Fruit fly (Drosophila melanogaster) whole organism, wandering third instar larva: Measurements from ENCODE around the gene CG3527.

Source experiments
- Abd-B ChIP-seq: fragments of >200 bp; optimal IDR thresholded peaks from 2 replicates; lab custom pipeline; 2017; ENCODE audit warnings: missing biosample characterization, missing genetic modification characterization
- CG32264 ChIP-seq: fragments of 200-800 bp; sonication (Bioruptor generic); optimal IDR thresholded peaks from 2 replicates; lab custom pipeline; 2016; ENCODE audit warnings: missing biosample characterization, missing genetic modification characterization
- CG9705 ChIP-seq: fragments of 200-800 bp; sonication (Bioruptor generic); optimal IDR thresholded peaks from 2 replicates; lab custom pipeline; 2018; ENCODE audit warnings: missing biosample characterization, mild to moderate bottlenecking, missing genetic modification characterization
- CrebA ChIP-seq: fragments of 200-800 bp; sonication (Bioruptor generic); optimal IDR thresholded peaks from 2 replicates; lab custom pipeline; 2016; ENCODE audit warnings: missing biosample characterization, mild to moderate bottlenecking, missing genetic modification characterization, borderline replicate concordance
- Dfd ChIP-seq: fragments of >200 bp; optimal IDR thresholded peaks from 2 replicates; lab custom pipeline; 2017; ENCODE audit warnings: missing biosample characterization, missing genetic modification characterization
- Dif ChIP-seq: fragments of 200-275, 200-300 bp; sonication (Bioruptor generic); optimal IDR thresholded peaks from 2 replicates; lab custom pipeline; 2018; ENCODE audit warnings: missing biosample characterization, missing genetic modification characterization; ENCODE audit not compliant: partially characterized antibody
- GATAd ChIP-seq: sonication (Bioruptor generic); optimal IDR thresholded peaks from 2 replicates; lab custom pipeline; 2016; ENCODE audit warnings: missing biosample characterization, missing genetic modification characterization
- HLH106 ChIP-seq: fragments of 200-800 bp; optimal IDR thresholded peaks from 3 replicates; lab custom pipeline; 2019; ENCODE audit warnings: missing biosample characterization, mild to moderate bottlenecking, missing genetic modification characterization, moderate library complexity
- Hnf4 ChIP-seq: fragments of 200-800 bp; sonication (Bioruptor generic); optimal IDR thresholded peaks from 2 replicates; lab custom pipeline; 2016; ENCODE audit warnings: missing biosample characterization, mild to moderate bottlenecking, missing genetic modification characterization
- Hr78 ChIP-seq: fragments of >200 bp; optimal IDR thresholded peaks from 2 replicates; lab custom pipeline; 2017; ENCODE audit warnings: missing biosample characterization, missing genetic modification characterization
- Hr83 ChIP-seq: fragments of 200-300 bp; sonication (Bioruptor generic); optimal IDR thresholded peaks from 2 replicates; lab custom pipeline; 2016; ENCODE audit warnings: missing biosample characterization, mild to moderate bottlenecking, missing genetic modification characterization, moderate library complexity; ENCODE audit not compliant: poor library complexity, severe bottlenecking
- Jra ChIP-seq: sonication (Bioruptor generic); optimal IDR thresholded peaks from 2 replicates; lab custom pipeline; 2016; ENCODE audit warnings: missing biosample characterization, missing genetic modification characterization
- Mio ChIP-seq: sonication (Bioruptor generic); optimal IDR thresholded peaks from 2 replicates; lab custom pipeline; 2016; ENCODE audit warnings: missing biosample characterization, missing genetic modification characterization
- Myc ChIP-seq: fragments of >200 bp; optimal IDR thresholded peaks from 2 replicates; lab custom pipeline; 2017
- N ChIP-seq: fragments of >200 bp; optimal IDR thresholded peaks from 2 replicates; lab custom pipeline; 2018; ENCODE audit warnings: missing biosample characterization, missing external identifiers, missing genetic modification characterization
- OdsH ChIP-seq: fragments of 200-800 bp; sonication (Bioruptor generic); optimal IDR thresholded peaks from 2 replicates; lab custom pipeline; 2016; ENCODE audit warnings: missing biosample characterization, mild to moderate bottlenecking, missing genetic modification characterization
- Rel ChIP-seq, 2 experiments: fragments of 200-800 bp; sonication (Bioruptor generic) in 1 of 2; optimal IDR thresholded peaks; 2 replicates in 1 of 2; 3 replicates in 1 of 2; lab custom pipeline; 2016 to 2019; ENCODE audit warnings: mild to moderate bottlenecking in 2 of 2, missing biosample characterization in 2 of 2, missing genetic modification characterization in 2 of 2, moderate library complexity in 1 of 2
- Sp1 ChIP-seq: fragments of 200-800 bp; sonication (Bioruptor generic); optimal IDR thresholded peaks from 3 replicates; lab custom pipeline; 2019; ENCODE audit warnings: missing biosample characterization, mild to moderate bottlenecking, missing genetic modification characterization, moderate library complexity
- Vsx2 ChIP-seq: fragments of 200-300, 225-300 bp; sonication (Bioruptor generic); optimal IDR thresholded peaks from 2 replicates; lab custom pipeline; 2018; ENCODE audit warnings: missing biosample characterization, missing genetic modification characterization; ENCODE audit not compliant: partially characterized antibody
- br ChIP-seq: fragments of 200-800 bp; sonication (Bioruptor generic); optimal IDR thresholded peaks from 2 replicates; lab custom pipeline; 2016; ENCODE audit warnings: missing biosample characterization, missing genetic modification characterization
- brk ChIP-seq: fragments of 200-800 bp; sonication (Bioruptor generic); optimal IDR thresholded peaks from 2 replicates; lab custom pipeline; 2016; ENCODE audit warnings: missing biosample characterization, mild to moderate bottlenecking, missing genetic modification characterization
- dl ChIP-seq, 2 experiments: fragments of 175-275, 200-275 bp in 1 of 2; fragments of 200-275 bp in 1 of 2; sonication (Bioruptor generic); optimal IDR thresholded peaks; lab custom pipeline; 2018; ENCODE audit warnings: mild to moderate bottlenecking in 2 of 2, missing biosample characterization in 2 of 2, missing genetic modification characterization in 2 of 2, moderate library complexity in 2 of 2; ENCODE audit not compliant: partially characterized antibody in 2 of 2, insufficient read depth in 1 of 2
- dmrt93B ChIP-seq: fragments of 200-800 bp; sonication (Bioruptor generic); optimal IDR thresholded peaks from 2 replicates; lab custom pipeline; 2018; ENCODE audit warnings: missing biosample characterization, mild to moderate bottlenecking, missing genetic modification characterization
- dsf ChIP-seq: sonication (Bioruptor generic); optimal IDR thresholded peaks from 2 replicates; lab custom pipeline; 2016; ENCODE audit warnings: missing biosample characterization, missing genetic modification characterization, borderline replicate concordance
- ey ChIP-seq: fragments of 200-800 bp; sonication (Bioruptor generic); optimal IDR thresholded peaks from 2 replicates; lab custom pipeline; 2016; ENCODE audit warnings: missing biosample characterization, missing genetic modification characterization
- foxo ChIP-seq, 2 experiments: fragments of 200-800 bp; sonication (Bioruptor generic); optimal IDR thresholded peaks; 2 replicates in 1 of 2; 3 replicates in 1 of 2; lab custom pipeline; 2016 to 2017; ENCODE audit warnings: missing biosample characterization in 2 of 2, missing genetic modification characterization in 2 of 2
- fru ChIP-seq: fragments of 200-800 bp; sonication (Bioruptor generic); optimal IDR thresholded peaks from 3 replicates; lab custom pipeline; 2016; ENCODE audit warnings: missing biosample characterization, mild to moderate bottlenecking, missing genetic modification characterization
- h ChIP-seq: fragments of 200-800 bp; sonication (Bioruptor generic); optimal IDR thresholded peaks from 3 replicates; lab custom pipeline; 2016; ENCODE audit warnings: missing biosample characterization, mild to moderate bottlenecking, missing genetic modification characterization
- jim ChIP-seq: fragments of 175-275, 200-325 bp; sonication (Bioruptor generic); optimal IDR thresholded peaks from 2 replicates; lab custom pipeline; 2016; ENCODE audit warnings: missing biosample characterization, mild to moderate bottlenecking, missing genetic modification characterization
- lola ChIP-seq: fragments of >200 bp; optimal IDR thresholded peaks from 2 replicates; lab custom pipeline; 2017; ENCODE audit warnings: missing biosample characterization, missing genetic modification characterization
- pan ChIP-seq: fragments of >200 bp; optimal IDR thresholded peaks from 2 replicates; lab custom pipeline; 2017
- psq ChIP-seq: fragments of 200-800 bp; sonication (Bioruptor generic); optimal IDR thresholded peaks from 3 replicates; lab custom pipeline; 2017; ENCODE audit warnings: missing biosample characterization, mild to moderate bottlenecking, missing genetic modification characterization, moderate library complexity
- rgr ChIP-seq: fragments of 200-800 bp; sonication (Bioruptor generic); optimal IDR thresholded peaks from 3 replicates; lab custom pipeline; 2016; ENCODE audit warnings: missing biosample characterization, mild to moderate bottlenecking, missing genetic modification characterization
- sage ChIP-seq: fragments of 200-800 bp; sonication (Bioruptor generic); optimal IDR thresholded peaks from 2 replicates; lab custom pipeline; 2016; ENCODE audit warnings: missing biosample characterization, mild to moderate bottlenecking, missing genetic modification characterization
- sv ChIP-seq: fragments of 200-800 bp; sonication (Bioruptor generic); optimal IDR thresholded peaks from 3 replicates; lab custom pipeline; 2016; ENCODE audit warnings: missing biosample characterization, missing genetic modification characterization
- tai ChIP-seq: sonication (Bioruptor generic); optimal IDR thresholded peaks from 2 replicates; lab custom pipeline; 2016; ENCODE audit warnings: missing biosample characterization, missing genetic modification characterization
- usp ChIP-seq: fragments of >200 bp; optimal IDR thresholded peaks from 2 replicates; lab custom pipeline; 2017; ENCODE audit warnings: missing biosample characterization, missing genetic modification characterization
- woc ChIP-seq: sonication (Bioruptor generic); optimal IDR thresholded peaks from 2 replicates; lab custom pipeline; 2016; ENCODE audit warnings: missing biosample characterization, mild to moderate bottlenecking, missing genetic modification characterization

The CG3527 gene

DNA sequence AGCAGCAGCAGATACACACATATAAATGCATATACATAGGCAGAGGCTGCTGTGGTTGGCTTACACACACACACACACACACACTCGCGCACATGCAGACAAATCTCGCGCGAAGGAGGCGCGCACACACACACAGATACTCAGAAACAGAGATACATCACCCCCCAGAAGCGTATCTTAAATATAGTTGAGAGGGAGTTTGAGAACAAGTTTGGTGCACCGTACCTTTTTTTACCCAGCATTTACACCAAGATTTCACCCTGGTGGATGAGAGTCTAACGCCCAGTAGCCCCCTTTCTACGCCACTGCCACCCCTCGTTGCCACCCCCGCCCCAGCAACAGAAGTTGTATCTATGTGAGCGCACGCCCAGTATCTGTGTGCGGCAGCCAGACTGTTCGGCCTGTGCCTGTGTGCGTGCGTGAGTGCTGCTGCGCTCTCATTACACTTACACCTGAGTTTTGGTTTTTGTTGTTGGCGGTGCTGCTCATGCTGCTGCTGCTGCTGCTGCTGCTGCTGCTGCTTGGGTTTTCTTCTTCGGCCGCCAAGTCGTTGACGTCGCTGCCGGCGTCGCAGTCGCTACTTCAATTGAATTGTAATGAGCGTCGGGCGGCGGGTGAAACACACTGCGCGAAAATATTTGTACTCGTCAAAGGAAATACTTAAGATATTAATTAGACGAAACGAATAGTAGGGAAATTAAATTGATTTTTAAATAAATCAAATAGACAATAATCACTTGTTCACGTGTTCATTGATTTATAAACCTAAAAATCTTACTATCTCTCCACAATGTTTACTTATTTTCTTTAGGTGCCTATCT, 38.4 kb downstream of the CG3527 start:
- TF ChIP-seq GATAd (GFP tag; lab: Kevin White, UChicago) = no peak
- peak; percentile 25 for TF ChIP-seq sv
- no peak for TF ChIP-seq Abd-B (GFP tag; lab: Kevin White, UChicago)
- peak; percentile 94 for TF ChIP-seq dmrt93B (GFP tag; lab: Kevin White, UChicago)
- TF ChIP-seq sage (GFP tag; lab: Kevin White, UChicago) = no peak
- TF ChIP-seq OdsH = peak; percentile 85
- TF ChIP-seq dsf (GFP tag; lab: Kevin White, UChicago) = no peak
- TF ChIP-seq usp (GFP tag; lab: Kevin White, UChicago) = no peak
- TF ChIP-seq foxo (GFP tag; optimal IDR thresholded peaks at IDR 0.05; lab: Kevin White, UChicago) = peak in 1 of 2 experiments; percentile 92
- TF ChIP-seq pan (lab: Kevin White, UChicago) = no peak
- TF ChIP-seq Myc (lab: Kevin White, UChicago) = no peak
- no peak for TF ChIP-seq dl (GFP tag; optimal IDR thresholded peaks at IDR 0.05; lab: Kevin White, UChicago; ENCODE audit: insufficient read depth in 1 of 2, partially characterized antibody in 2 of 2)
- peak; percentile 78 for TF ChIP-seq psq (GFP tag; lab: Kevin White, UChicago)
- TF ChIP-seq CrebA = no peak
- peak; percentile 29 for TF ChIP-seq br
- TF ChIP-seq h (GFP tag; lab: Kevin White, UChicago) = peak; percentile 83
- TF ChIP-seq Vsx2 = no peak
- TF ChIP-seq N (GFP tag; lab: Kevin White, UChicago) = peak; percentile 38
- peak; percentile 24 for TF ChIP-seq Mio (GFP tag; lab: Kevin White, UChicago)
- no peak for TF ChIP-seq Rel (GFP tag; optimal IDR thresholded peaks at IDR 0.05; lab: Kevin White, UChicago)
- peak; percentile 33 for TF ChIP-seq Rel (tag; optimal IDR thresholded peaks at IDR 0.05; lab: Kevin White, UChicago)
- peak; percentile 79 for TF ChIP-seq ey (GFP tag; lab: Kevin White, UChicago)
- no peak for TF ChIP-seq Hr78 (GFP tag; lab: Kevin White, UChicago)
- no peak for TF ChIP-seq Hr83 (GFP tag; lab: Kevin White, UChicago)
- TF ChIP-seq Dfd = peak; percentile 86
- TF ChIP-seq lola (GFP tag; lab: Kevin White, UChicago) = no peak
- TF ChIP-seq Dif = no peak
- TF ChIP-seq rgr (GFP tag; lab: Kevin White, UChicago) = peak; percentile 89
- TF ChIP-seq Sp1 (GFP tag; lab: Kevin White, UChicago) = peak; percentile 87
- peak; percentile 27 for TF ChIP-seq tai (GFP tag; lab: Kevin White, UChicago)
- TF ChIP-seq Hnf4 (GFP tag; lab: Kevin White, UChicago) = peak; percentile 47
- TF ChIP-seq brk = no peak
- TF ChIP-seq jim (GFP tag; lab: Kevin White, UChicago) = no peak
- peak; percentile 94 for TF ChIP-seq HLH106 (tag; lab: Kevin White, UChicago)
- TF ChIP-seq CG32264 (GFP tag; lab: Kevin White, UChicago) = no peak
- peak; percentile 61 for TF ChIP-seq fru (GFP tag; lab: Kevin White, UChicago)
- TF ChIP-seq CG9705 (GFP tag; lab: Kevin White, UChicago) = peak; percentile 80
- no peak for TF ChIP-seq Jra (GFP tag; lab: Kevin White, UChicago)
- peak; percentile 15 for TF ChIP-seq woc (GFP tag; lab: Kevin White, UChicago)

DNA sequence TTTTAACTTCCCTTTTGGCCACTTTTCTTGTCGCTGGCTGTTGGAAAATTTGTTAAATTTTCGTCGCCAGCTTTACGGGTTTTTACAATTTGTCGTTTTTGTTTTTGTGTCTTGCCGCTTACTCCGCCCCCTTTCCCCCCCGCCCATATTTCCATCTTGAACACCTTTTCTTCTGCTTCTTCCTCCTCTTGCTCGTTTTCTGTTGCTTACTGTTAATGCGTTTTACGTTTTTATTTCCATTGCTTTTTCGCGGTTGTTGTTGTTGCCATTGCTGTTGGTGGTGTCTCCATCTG, 38.9 kb downstream of the CG3527 start:
- TF ChIP-seq dmrt93B (GFP tag; lab: Kevin White, UChicago) (no peak), HLH106 (tag; lab: Kevin White, UChicago) (no peak), fru (GFP tag; lab: Kevin White, UChicago) (no peak), CG9705 (GFP tag; lab: Kevin White, UChicago) (no peak), lola (GFP tag; lab: Kevin White, UChicago) (no peak), Dfd (no peak), CG32264 (GFP tag; lab: Kevin White, UChicago) (no peak), psq (GFP tag; lab: Kevin White, UChicago) (no peak), usp (GFP tag; lab: Kevin White, UChicago) (no peak), dsf (GFP tag; lab: Kevin White, UChicago) (no peak), OdsH (no peak), Sp1 (GFP tag; lab: Kevin White, UChicago) (no peak), Hnf4 (GFP tag; lab: Kevin White, UChicago) (no peak), Myc (lab: Kevin White, UChicago) (no peak), ey (GFP tag; lab: Kevin White, UChicago) (no peak)
